Worm (Caenorhabditis elegans) whole organism, L3 larva: ENCODE measurements around the gene glr-7.

ENCODE experiments used
- daf-12 ChIP-seq: fragments of 150-350 bp; optimal IDR thresholded peaks from 2 replicates; lab custom pipeline; 2014; ENCODE audit warnings: missing biosample characterization, missing genetic modification reagents, missing genetic modification characterization
- fkh-10 ChIP-seq: sonication (generic microtip); optimal IDR thresholded peaks from 2 replicates; lab custom pipeline; 2017; ENCODE audit warnings: missing biosample characterization, missing genetic modification reagents, missing genetic modification characterization

ce11 chrX:2441163-2441562 is 21.5 kb upstream of the glr-7 start:
- TF ChIP-seq fkh-10 (no peak), daf-12 (no peak)
